Fruit fly (Drosophila melanogaster) whole organism, embryonic: Measurements from ENCODE around the gene ssp3.
A peak's percentile ranks its signal among the peaks of the same experiment; 100 is the strongest.

ENCODE experiments used
- Asciz ChIP-seq: fragments of 200-800 bp; sonication (Bioruptor generic); optimal IDR thresholded peaks from 2 replicates; lab custom pipeline; 2017; ENCODE audit warnings: missing biosample characterization, mild to moderate bottlenecking, missing genetic modification characterization, missing genetic modification reagents
- Atf3 ChIP-seq: fragments of 200-800 bp; sonication (Bioruptor generic); optimal IDR thresholded peaks from 3 replicates; lab custom pipeline; 2016; ENCODE audit warnings: missing biosample characterization, missing genetic modification characterization
- Bdp1 ChIP-seq: fragments of 200-800 bp; sonication (Bioruptor generic); optimal IDR thresholded peaks from 3 replicates; lab custom pipeline; 2016; ENCODE audit warnings: missing biosample characterization, missing genetic modification characterization
- BtbVII ChIP-seq: fragments of 200-800 bp; sonication (Bioruptor generic); optimal IDR thresholded peaks from 3 replicates; lab custom pipeline; 2017; ENCODE audit warnings: missing biosample characterization, mild to moderate bottlenecking, missing genetic modification characterization
- Bteb2 ChIP-seq: fragments of 200-800 bp; sonication (Bioruptor generic); optimal IDR thresholded peaks from 2 replicates; lab custom pipeline; 2016; ENCODE audit warnings: missing biosample characterization, missing genetic modification characterization
- CG10366 ChIP-seq: fragments of 200-800 bp; sonication (Bioruptor generic); IDR thresholded peaks from 2 replicates; pipeline ENCODE4 v1.3.6; 2022; ENCODE audit warnings: missing biosample characterization, missing genetic modification characterization
- CG12219 ChIP-seq: fragments of 200-800 bp; sonication (Bioruptor generic); optimal IDR thresholded peaks from 3 replicates; lab custom pipeline; 2018; ENCODE audit warnings: missing biosample characterization, mild to moderate bottlenecking, missing genetic modification characterization
- CG16863 ChIP-seq: fragments of 200-800 bp; sonication (Bioruptor generic); optimal IDR thresholded peaks from 3 replicates; lab custom pipeline; 2016; ENCODE audit warnings: missing biosample characterization, missing genetic modification characterization
- CG17361 ChIP-seq: fragments of 200-800 bp; sonication (Bioruptor generic); IDR thresholded peaks from 3 replicates; pipeline ENCODE4 v1.3.6; 2022; ENCODE audit warnings: missing biosample characterization, missing genetic modification characterization
- CG17612 ChIP-seq: fragments of 200-800 bp; sonication (Bioruptor generic); IDR thresholded peaks from 2 replicates; pipeline ENCODE4 v1.3.6; 2022; ENCODE audit warnings: missing biosample characterization, missing genetic modification characterization
- CG30403 ChIP-seq: fragments of 200-800 bp; sonication (Bioruptor generic); optimal IDR thresholded peaks from 3 replicates; lab custom pipeline; 2016; ENCODE audit warnings: missing biosample characterization, missing genetic modification characterization
- CG32772 ChIP-seq: fragments of 200-800 bp; sonication (Bioruptor generic); IDR thresholded peaks from 2 replicates; pipeline ENCODE4 v1.3.6; 2022; ENCODE audit warnings: missing biosample characterization, missing genetic modification characterization
- CG34376 ChIP-seq: fragments of 200-800 bp; sonication (Bioruptor generic); optimal IDR thresholded peaks from 2 replicates; lab custom pipeline; 2018; ENCODE audit warnings: missing biosample characterization, mild to moderate bottlenecking, missing genetic modification characterization
- CG4854 ChIP-seq: fragments of 200-800 bp; sonication (Bioruptor generic); optimal IDR thresholded peaks from 2 replicates; lab custom pipeline; 2016; ENCODE audit warnings: missing biosample characterization, missing genetic modification characterization, inconsistent platforms
- CG9727 ChIP-seq: fragments of 200-800 bp; sonication (Bioruptor generic); optimal IDR thresholded peaks from 3 replicates; lab custom pipeline; 2017; ENCODE audit warnings: missing biosample characterization, mild to moderate bottlenecking, missing genetic modification characterization
- CG9797 ChIP-seq: fragments of 200-800 bp; sonication (Bioruptor generic); optimal IDR thresholded peaks from 3 replicates; lab custom pipeline; 2018; ENCODE audit warnings: missing biosample characterization, mild to moderate bottlenecking, missing genetic modification characterization
- CrebB ChIP-seq: fragments of 200-800 bp; sonication (Bioruptor generic); optimal IDR thresholded peaks from 3 replicates; lab custom pipeline; 2018; ENCODE audit warnings: missing biosample characterization, mild to moderate bottlenecking, missing genetic modification characterization
- Dip2 ChIP-seq: fragments of 200-800 bp; sonication (Bioruptor generic); IDR thresholded peaks from 2 replicates; pipeline ENCODE4 v1.3.6; 2022; ENCODE audit warnings: missing biosample characterization, missing genetic modification characterization
- Doc2 ChIP-seq: fragments of 200-800 bp; sonication (Bioruptor generic); IDR thresholded peaks from 2 replicates; pipeline ENCODE4 v1.3.6; 2022; ENCODE audit warnings: missing biosample characterization, missing genetic modification characterization
- Doc3 ChIP-seq: fragments of 200-800 bp; sonication (Bioruptor generic); IDR thresholded peaks from 3 replicates; pipeline ENCODE4 v1.3.6; 2022; ENCODE audit warnings: missing biosample characterization, missing genetic modification characterization; ENCODE audit not compliant: partially characterized antibody
- E2f1 ChIP-seq: fragments of 200-800 bp; sonication (Bioruptor generic); IDR thresholded peaks from 2 replicates; pipeline ENCODE4 v1.3.6; 2022; ENCODE audit warnings: missing biosample characterization, missing genetic modification characterization
- ERR ChIP-seq: fragments of 200-800 bp; sonication (Bioruptor generic); optimal IDR thresholded peaks from 2 replicates; lab custom pipeline; 2016; ENCODE audit warnings: missing biosample characterization, missing genetic modification characterization
- Elba2 ChIP-seq: fragments of 200-800 bp; sonication (Bioruptor generic); optimal IDR thresholded peaks from 3 replicates; lab custom pipeline; 2016; ENCODE audit warnings: missing biosample characterization, missing genetic modification characterization
- Ets65A ChIP-seq: fragments of 200-800 bp; sonication (Bioruptor generic); peaks from one replicate; lab custom pipeline; 2016; ENCODE audit warnings: missing biosample characterization, missing genetic modification characterization
- Fer1 ChIP-seq: fragments of 200-800 bp; sonication (Bioruptor generic); optimal IDR thresholded peaks from 2 replicates; lab custom pipeline; 2017; ENCODE audit warnings: missing biosample characterization, mild to moderate bottlenecking, missing genetic modification characterization
- Gug ChIP-seq: fragments of 200-800 bp; sonication (Bioruptor generic); IDR thresholded peaks from 4 replicates; pipeline ENCODE4 v1.3.6; 2022; ENCODE audit warnings: missing biosample characterization, missing genetic modification characterization
- Hey ChIP-seq: fragments of 200-800 bp; sonication (Bioruptor generic); optimal IDR thresholded peaks from 3 replicates; lab custom pipeline; 2018; ENCODE audit warnings: missing biosample characterization, mild to moderate bottlenecking, missing genetic modification characterization
- Hr78 ChIP-seq, 2 experiments: fragments of 200-800 bp in 1 of 2; fragments of >200 bp in 1 of 2; sonication (Bioruptor generic) in 1 of 2; optimal IDR thresholded peaks; 2 replicates each; lab custom pipeline; 2017 to 2019; ENCODE audit warnings: missing biosample characterization in 2 of 2, missing genetic modification characterization in 2 of 2, mild to moderate bottlenecking in 1 of 2, moderate library complexity in 1 of 2
- Mad ChIP-seq: fragments of 200-800 bp; sonication (Bioruptor generic); optimal IDR thresholded peaks from 2 replicates; lab custom pipeline; 2016; ENCODE audit warnings: missing biosample characterization, missing genetic modification characterization
- NK7.1 ChIP-seq: fragments of 200-800 bp; sonication (Bioruptor generic); optimal IDR thresholded peaks from 3 replicates; lab custom pipeline; 2016; ENCODE audit warnings: missing biosample characterization, missing genetic modification characterization
- Ptx1 ChIP-seq: fragments of 200-800 bp; sonication (Bioruptor generic); IDR thresholded peaks from 2 replicates; pipeline ENCODE4 v1.3.6; 2022; ENCODE audit warnings: missing biosample characterization, missing genetic modification characterization
- Sin3A ChIP-seq: fragments of >200 bp; optimal IDR thresholded peaks from 2 replicates; lab custom pipeline; 2018
- abd-A ChIP-seq: fragments of 200-800 bp; sonication (Bioruptor generic); optimal IDR thresholded peaks from 3 replicates; lab custom pipeline; 2019; ENCODE audit warnings: missing biosample characterization, mild to moderate bottlenecking, missing genetic modification characterization, moderate library complexity
- bigmax ChIP-seq: fragments of 200-800 bp; sonication (Bioruptor generic); optimal IDR thresholded peaks from 2 replicates; lab custom pipeline; 2018; ENCODE audit warnings: missing biosample characterization, mild to moderate bottlenecking, missing genetic modification characterization
- cad ChIP-seq: fragments of >200 bp; optimal IDR thresholded peaks from 2 replicates; lab custom pipeline; 2017; ENCODE audit warnings: missing biosample characterization, missing genetic modification characterization
- da ChIP-seq: fragments of 200-800 bp; sonication (Bioruptor generic); optimal IDR thresholded peaks from 2 replicates; lab custom pipeline; 2016; ENCODE audit warnings: missing biosample characterization, missing genetic modification characterization
- danr ChIP-seq: fragments of 200-800 bp; sonication (Bioruptor generic); IDR thresholded peaks from 2 replicates; pipeline ENCODE4 v1.3.6; 2022; ENCODE audit warnings: missing biosample characterization, missing genetic modification characterization
- dimm ChIP-seq: fragments of 200-800 bp; sonication (Bioruptor generic); IDR thresholded peaks from 2 replicates; pipeline ENCODE4 v1.3.6; 2022; ENCODE audit warnings: missing biosample characterization, missing genetic modification characterization
- fru ChIP-seq: fragments of >200 bp; optimal IDR thresholded peaks from 2 replicates; lab custom pipeline; 2017
- gt ChIP-seq: fragments of 200-800 bp; sonication (Bioruptor generic); IDR thresholded peaks from 2 replicates; pipeline ENCODE4 v1.3.6; 2022; ENCODE audit warnings: missing biosample characterization, missing genetic modification characterization
- hbn ChIP-seq: fragments of 200-800 bp; sonication (Bioruptor generic); IDR thresholded peaks from 2 replicates; pipeline ENCODE4 v1.3.6; 2022; ENCODE audit warnings: missing biosample characterization, missing genetic modification characterization; ENCODE audit not compliant: partially characterized antibody
- her ChIP-seq: fragments of 200-800 bp; sonication (Bioruptor generic); optimal IDR thresholded peaks from 2 replicates; lab custom pipeline; 2016; ENCODE audit warnings: missing biosample characterization, missing genetic modification characterization
- jing ChIP-seq: fragments of 200-800 bp; sonication (Bioruptor generic); optimal IDR thresholded peaks from 2 replicates; lab custom pipeline; 2018; ENCODE audit warnings: missing biosample characterization, mild to moderate bottlenecking, missing genetic modification characterization
- kni ChIP-seq: fragments of 200-800 bp; sonication (Bioruptor generic); optimal IDR thresholded peaks from 3 replicates; lab custom pipeline; 2017; ENCODE audit warnings: mild to moderate bottlenecking, missing biosample characterization, missing genetic modification reagents, missing genetic modification characterization
- lmd ChIP-seq: fragments of 200-800 bp; sonication (Bioruptor generic); IDR thresholded peaks from 2 replicates; pipeline ENCODE4 v1.3.6; 2022; ENCODE audit warnings: missing biosample characterization, missing genetic modification characterization
- nerfin-2 ChIP-seq: fragments of 200-800 bp; sonication (Bioruptor generic); IDR thresholded peaks from 2 replicates; pipeline ENCODE4 v1.3.6; 2022; ENCODE audit warnings: missing biosample characterization, missing genetic modification characterization; ENCODE audit not compliant: partially characterized antibody
- pfk ChIP-seq: fragments of 200-800 bp; sonication (Bioruptor generic); optimal IDR thresholded peaks from 2 replicates; lab custom pipeline; 2018; ENCODE audit warnings: missing biosample characterization, mild to moderate bottlenecking, missing genetic modification characterization, moderate library complexity
- pnt ChIP-seq: fragments of 200-800 bp; sonication (Bioruptor generic); optimal IDR thresholded peaks from 3 replicates; lab custom pipeline; 2016; ENCODE audit warnings: missing biosample characterization, missing genetic modification characterization
- psq ChIP-seq: fragments of 200-800 bp; sonication (Bioruptor generic); optimal IDR thresholded peaks from 2 replicates; lab custom pipeline; 2017; ENCODE audit warnings: missing biosample characterization, missing genetic modification characterization
- sens ChIP-seq: fragments of 200-800 bp; sonication (Bioruptor generic); peaks from one replicate; lab custom pipeline; 2016; ENCODE audit warnings: missing biosample characterization, missing genetic modification characterization
- sens-2 ChIP-seq: fragments of 200-800 bp; sonication (Bioruptor generic); IDR thresholded peaks from 2 replicates; pipeline ENCODE4 v1.3.6; 2022; ENCODE audit warnings: missing biosample characterization, missing genetic modification characterization
- wdn ChIP-seq: fragments of 200-800 bp; sonication (Bioruptor generic); IDR thresholded peaks from 2 replicates; pipeline ENCODE4 v1.3.6; 2022; ENCODE audit warnings: missing biosample characterization, missing genetic modification characterization

Gene ssp3

dm6 chr2L:18953512-18954254, 9.9 kb upstream of the ssp3 start (continued):
- TF ChIP-seq Atf3: no peak
- TF ChIP-seq dimm (GFP tag; lab: Robert Waterston, UW): no peak
- TF ChIP-seq wdn: no peak
- TF ChIP-seq psq: no peak
- TF ChIP-seq Ptx1 (GFP tag; lab: Robert Waterston, UW): 0 out of 2 replicates have a peak, but pooled peaks have one; percentile 13
- peak; percentile 51 for TF ChIP-seq CG9727 (GFP tag; lab: Kevin White, UChicago)
- TF ChIP-seq Bdp1 (GFP tag; lab: Kevin White, UChicago): no peak
- no peak for TF ChIP-seq bigmax
- TF ChIP-seq Doc3 (GFP tag; lab: Robert Waterston, UW): no peak
- no peak for TF ChIP-seq Elba2 (GFP tag; lab: Kevin White, UChicago)
- TF ChIP-seq CrebB (tag; lab: Kevin White, UChicago): no peak
- TF ChIP-seq sens (GFP tag; lab: Kevin White, UChicago): no peak
- TF ChIP-seq nerfin-2: no peak
- TF ChIP-seq Mad (GFP tag; lab: Kevin White, UChicago): no peak
- no peak for TF ChIP-seq CG10366
- no peak for TF ChIP-seq Bteb2 (GFP tag; lab: Kevin White, UChicago)
- peak; percentile 72; the same call in 2 of the 3 replicates for TF ChIP-seq CG17361
- no peak for TF ChIP-seq Doc2 (GFP tag; lab: Robert Waterston, UW)
- TF ChIP-seq hbn (GFP tag; lab: Robert Waterston, UW): no peak
- no peak for TF ChIP-seq her (GFP tag; lab: Kevin White, UChicago)
- no peak for TF ChIP-seq CG17612 (GFP tag; lab: Robert Waterston, UW)
- no peak for TF ChIP-seq sens-2 (GFP tag; lab: Robert Waterston, UW)
- TF ChIP-seq CG9797: no peak
- TF ChIP-seq Hey: no peak
- TF ChIP-seq kni (GFP tag; lab: Kevin White, UChicago): no peak
- TF ChIP-seq danr (GFP tag; lab: Robert Waterston, UW): no peak
- TF ChIP-seq fru (lab: Kevin White, UChicago): no peak
- TF ChIP-seq NK7.1 (GFP tag; lab: Kevin White, UChicago): no peak
- no peak for TF ChIP-seq CG12219 (GFP tag; lab: Kevin White, UChicago)
- TF ChIP-seq Ets65A (GFP tag; lab: Kevin White, UChicago): no peak
- no peak for TF ChIP-seq ERR
- no peak for TF ChIP-seq Hr78 (GFP tag; optimal IDR thresholded peaks at IDR 0.05; lab: Kevin White, UChicago)
- peak; percentile 26; the same call in 1 of the 2 replicates for TF ChIP-seq E2f1 (GFP tag; lab: Robert Waterston, UW)
- TF ChIP-seq Gug: no peak
- peak; percentile 42 for TF ChIP-seq CG30403 (GFP tag; lab: Kevin White, UChicago)
- TF ChIP-seq Fer1 (GFP tag; lab: Kevin White, UChicago): no peak
- no peak for TF ChIP-seq jing (GFP tag; lab: Kevin White, UChicago)
- TF ChIP-seq abd-A (tag; lab: Kevin White, UChicago): no peak
- TF ChIP-seq BtbVII (GFP tag; lab: Kevin White, UChicago): peak; percentile 8
- TF ChIP-seq CG34376 (GFP tag; lab: Kevin White, UChicago): peak; percentile 9
- TF ChIP-seq gt: no peak
- TF ChIP-seq pfk: no peak
- TF ChIP-seq Dip2 (GFP tag; lab: Robert Waterston, UW): no peak
- TF ChIP-seq CG4854 (GFP tag; lab: Kevin White, UChicago): no peak
- TF ChIP-seq cad (GFP tag; lab: Kevin White, UChicago): no peak
- no peak for TF ChIP-seq da
- TF ChIP-seq lmd (GFP tag; lab: Robert Waterston, UW): no peak
- TF ChIP-seq Asciz (GFP tag; lab: Kevin White, UChicago): no peak
- TF ChIP-seq Sin3A (lab: Kevin White, UChicago): no peak
- no peak for TF ChIP-seq CG32772 (GFP tag; lab: Robert Waterston, UW)
- no peak for TF ChIP-seq pnt
- TF ChIP-seq CG16863 (GFP tag; lab: Kevin White, UChicago): no peak
